Fruit fly (Drosophila melanogaster) whole organism, pupa: ENCODE measurements around the gene ND-51.

Experiments
- CG10348 ChIP-seq: fragments of 200-800 bp; sonication (Bioruptor generic); IDR thresholded peaks from 2 replicates; pipeline ENCODE4 v1.3.6; 2022; ENCODE audit warnings: missing biosample characterization, missing genetic modification characterization
- CG15710 ChIP-seq: fragments of 200-800 bp; sonication (Bioruptor generic); optimal IDR thresholded peaks from 2 replicates; lab custom pipeline; 2018; ENCODE audit warnings: missing biosample characterization, mild to moderate bottlenecking, missing genetic modification characterization, moderate library complexity
- CG17806 ChIP-seq: fragments of 200-800 bp; sonication (Bioruptor generic); optimal IDR thresholded peaks from 2 replicates; lab custom pipeline; 2018; ENCODE audit warnings: missing biosample characterization, mild to moderate bottlenecking, missing genetic modification characterization, moderate library complexity
- CG32121 ChIP-seq: fragments of 200-800 bp; sonication (Bioruptor generic); IDR thresholded peaks from 2 replicates; pipeline ENCODE4 v1.3.6; 2022; ENCODE audit warnings: missing biosample characterization, missing genetic modification characterization
- CG34367 ChIP-seq: fragments of 200-800 bp; sonication (Bioruptor generic); optimal IDR thresholded peaks from 2 replicates; lab custom pipeline; 2018; ENCODE audit warnings: missing biosample characterization, mild to moderate bottlenecking, missing genetic modification characterization
- CG4496 ChIP-seq: fragments of 200-800 bp; sonication (Bioruptor generic); IDR thresholded peaks from 3 replicates; pipeline ENCODE4 v1.3.6; 2022; ENCODE audit warnings: missing biosample characterization, missing genetic modification characterization
- CG8301 ChIP-seq: fragments of 200-800 bp; sonication (Bioruptor generic); optimal IDR thresholded peaks from 2 replicates; lab custom pipeline; 2018; ENCODE audit warnings: missing biosample characterization, mild to moderate bottlenecking, missing genetic modification characterization
- CG9948 ChIP-seq: fragments of 200-800 bp; sonication (Bioruptor generic); optimal IDR thresholded peaks from 2 replicates; lab custom pipeline; 2018; ENCODE audit warnings: missing biosample characterization, mild to moderate bottlenecking, missing genetic modification characterization, moderate library complexity
- D1 ChIP-seq: fragments of 200-800 bp; sonication (Bioruptor generic); optimal IDR thresholded peaks from 2 replicates; lab custom pipeline; 2018; ENCODE audit warnings: missing biosample characterization, mild to moderate bottlenecking, missing genetic modification characterization, moderate library complexity
- Pif1A ChIP-seq: fragments of 200-800 bp; sonication (Bioruptor generic); optimal IDR thresholded peaks from 3 replicates; lab custom pipeline; 2016; ENCODE audit warnings: missing biosample characterization, missing genetic modification characterization
- Pif1B ChIP-seq: fragments of 200-800 bp; sonication (Bioruptor generic); optimal IDR thresholded peaks from 3 replicates; lab custom pipeline; 2016; ENCODE audit warnings: missing biosample characterization, missing genetic modification characterization
- Snoo ChIP-seq: fragments of 200-800 bp; sonication (Bioruptor generic); optimal IDR thresholded peaks from 3 replicates; lab custom pipeline; 2017; ENCODE audit warnings: missing biosample characterization, mild to moderate bottlenecking, missing genetic modification characterization, inconsistent platforms
- fd96Ca ChIP-seq: fragments of 200-800 bp; sonication (Bioruptor generic); IDR thresholded peaks from 3 replicates; pipeline ENCODE4 v1.3.6; 2022; ENCODE audit warnings: missing biosample characterization, missing genetic modification characterization
- gl ChIP-seq: fragments of 200-800 bp; sonication (Bioruptor generic); optimal IDR thresholded peaks from 2 replicates; lab custom pipeline; 2018; ENCODE audit warnings: missing biosample characterization, mild to moderate bottlenecking, missing genetic modification characterization
- rn ChIP-seq: fragments of 200-800 bp; sonication (Bioruptor generic); IDR thresholded peaks from 2 replicates; pipeline ENCODE4 v1.3.6; 2022; ENCODE audit warnings: missing biosample characterization, missing genetic modification characterization

ND-51 gene

DNA sequence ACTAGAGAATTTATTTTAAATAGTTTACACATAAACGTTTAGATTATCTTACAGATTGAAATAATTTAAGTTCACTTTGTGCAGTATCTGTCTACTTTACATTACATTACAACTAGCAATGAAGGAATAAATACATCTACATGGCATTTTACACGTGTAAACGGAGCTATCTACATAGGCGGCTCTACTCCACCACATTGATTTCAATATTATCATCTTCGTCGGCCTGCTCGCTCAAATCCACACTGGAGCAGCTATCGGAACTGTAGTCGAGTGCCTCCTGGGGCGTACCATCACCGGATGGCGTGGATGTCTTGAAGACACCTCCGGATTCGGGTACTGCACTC, 49.5 kb downstream of the ND-51 start:
- TF ChIP-seq CG17806 (tag; lab: Kevin White, UChicago), result no peak
- TF ChIP-seq rn, result no peak
- TF ChIP-seq CG9948 (tag; lab: Kevin White, UChicago), result no peak
- TF ChIP-seq, all 21 proteins: peak for 0

DNA sequence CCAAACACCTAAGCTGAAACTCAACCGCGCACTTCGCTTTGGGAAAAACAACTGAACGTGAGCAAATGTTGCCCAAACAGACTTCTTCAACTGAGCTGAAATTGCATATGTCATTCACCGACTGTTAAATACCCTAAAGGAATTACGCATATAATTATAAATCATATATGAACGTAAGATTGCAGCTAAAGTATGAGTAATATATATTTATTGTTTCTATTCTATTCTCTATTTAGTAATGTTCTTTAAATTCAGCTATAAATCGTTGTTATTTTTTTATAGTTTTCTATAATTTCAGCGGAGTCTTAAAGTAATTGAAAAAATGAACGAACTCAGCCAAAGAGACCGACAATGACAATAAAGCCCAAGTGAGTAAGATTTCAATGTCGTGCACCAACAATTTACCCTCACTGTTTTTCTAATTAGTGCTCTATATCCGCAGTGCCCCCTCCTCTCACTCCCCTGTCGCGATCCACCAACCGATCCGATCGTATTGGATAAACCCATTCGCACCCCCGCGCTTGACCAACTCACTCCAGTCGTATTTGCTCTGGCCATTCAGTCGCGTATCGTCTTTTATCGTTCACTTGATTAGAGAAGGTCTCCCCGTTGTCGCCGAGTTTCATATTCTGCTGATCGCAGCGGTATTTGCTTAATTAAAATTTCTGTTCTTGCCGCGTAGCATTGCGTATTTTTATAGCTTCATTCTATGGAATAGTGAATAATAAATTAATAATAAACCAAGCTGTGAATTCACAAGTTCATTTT, 50.1 kb downstream of the ND-51 start, which contains the start of gene CG9098:
Gene CG9098 (minus strand): TSS at position 36 of the 768 bp plus-strand sequence.
- no peak for TF ChIP-seq Snoo (tag; lab: Kevin White, UChicago)
- no peak for TF ChIP-seq CG32121 (GFP tag; lab: Robert Waterston, UW)
- TF ChIP-seq CG8301 (tag; lab: Kevin White, UChicago), result no peak
- TF ChIP-seq CG9948 (tag; lab: Kevin White, UChicago), result no peak
- TF ChIP-seq CG4496 (GFP tag; lab: Robert Waterston, UW), result no peak
- no peak for TF ChIP-seq CG17806 (tag; lab: Kevin White, UChicago)
- TF ChIP-seq CG10348 (GFP tag; lab: Robert Waterston, UW), result no peak
- TF ChIP-seq fd96Ca, result no peak
- TF ChIP-seq CG15710 (tag; lab: Kevin White, UChicago), result no peak
- TF ChIP-seq Pif1A, result no peak
- TF ChIP-seq gl (tag; lab: Kevin White, UChicago), result no peak
- TF ChIP-seq Pif1B (GFP tag; lab: Kevin White, UChicago), result no peak
- TF ChIP-seq CG34367 (tag; lab: Kevin White, UChicago), result no peak
- TF ChIP-seq D1 (tag; lab: Kevin White, UChicago), result no peak
